Worm (Caenorhabditis elegans): Measurements from ENCODE around the gene ZK228.3.
A peak's percentile ranks its signal among the peaks of the same experiment; 100 is the strongest.

ZK228.3 gene

ce11 chrV:18474223-18474622 is 13.2 kb upstream of the ZK228.3 start, which contains the start of gene srh-181:
TSS of gene srh-181 (plus strand) at chrV:18474523.
- TF ChIP-seq ztf-11 (tag; optimal IDR thresholded peaks at IDR 0.05) = no peak
- no peak for TF ChIP-seq elt-1 (tag; optimal IDR thresholded peaks at IDR 0.05)
- no peak for TF ChIP-seq nhr-11 (tag; optimal IDR thresholded peaks at IDR 0.05)

- no peak for TF ChIP-seq mml-1 (tag; optimal IDR thresholded peaks at IDR 0.05)
- no peak for TF ChIP-seq sea-2 (GFP tag; optimal IDR thresholded peaks at IDR 0.05)
- no peak for TF ChIP-seq snpc-4 (tag; optimal IDR thresholded peaks at IDR 0.05)
Measured at ce11 chrV:18473415-18473814, 12.4 kb upstream of the ZK228.3 start, which contains the start of gene srh-182. TSS of gene srh-182 (minus strand) at chrV:18473515.

- no peak for TF ChIP-seq daf-12 (tag; optimal IDR thresholded peaks at IDR 0.05)
- TF ChIP-seq mml-1 (tag; optimal IDR thresholded peaks at IDR 0.05) = no peak
- no peak for TF ChIP-seq jun-1 (tag; optimal IDR thresholded peaks at IDR 0.05)
- no peak for TF ChIP-seq ceh-9 (tag; optimal IDR thresholded peaks at IDR 0.05)
- no peak for TF ChIP-seq aly-2 (tag; optimal IDR thresholded peaks at IDR 0.05)
- no peak for TF ChIP-seq ama-1 (optimal IDR thresholded peaks at IDR 0.05)
- no peak for TF ChIP-seq unc-62 (GFP tag; optimal IDR thresholded peaks at IDR 0.05)
- no peak for TF ChIP-seq elt-1 (tag; optimal IDR thresholded peaks at IDR 0.05)
Measured at ce11 chrV:18468097-18468496, 7.0 kb upstream of the ZK228.3 start, which contains the start of gene ZK228.13. TSS of gene ZK228.13 (minus strand) at chrV:18468197.

ce11 chrV:18462365-18462837 is 1.4 kb upstream of the ZK228.3 start, which contains the start of gene ZK228.4:
TSS of gene ZK228.4 (plus strand) at chrV:18462787.
- no peak for TF ChIP-seq lin-39 (tag; optimal IDR thresholded peaks at IDR 0.05)
- no peak for TF ChIP-seq nhr-43 (tag; optimal IDR thresholded peaks at IDR 0.05; ENCODE audit: poor library complexity, severe bottlenecking)
- peak; percentile 13 for TF ChIP-seq pqm-1 (tag; optimal IDR thresholded peaks at IDR 0.05)
- TF ChIP-seq tbx-2 (tag; optimal IDR thresholded peaks at IDR 0.05) = no peak
- TF ChIP-seq ceh-9 (tag; optimal IDR thresholded peaks at IDR 0.05) = no peak
- no peak for TF ChIP-seq egl-5 (tag; optimal IDR thresholded peaks at IDR 0.05)
- peak; percentile 86 for TF ChIP-seq elt-2 (tag; optimal IDR thresholded peaks at IDR 0.05)
- TF ChIP-seq lsy-12 (tag; optimal IDR thresholded peaks at IDR 0.05) = no peak
- no peak for TF ChIP-seq nhr-28 (tag; optimal IDR thresholded peaks at IDR 0.05)
- no peak for TF ChIP-seq nfya-1 (tag; optimal IDR thresholded peaks at IDR 0.05; ENCODE audit: insufficient read depth)
- TF ChIP-seq nhr-23 (tag; optimal IDR thresholded peaks at IDR 0.05) = no peak
- TF ChIP-seq fkh-10 (GFP tag; optimal IDR thresholded peaks at IDR 0.05) = no peak
- TF ChIP-seq ceh-28 (tag; optimal IDR thresholded peaks at IDR 0.05) = peak; percentile 21
- no peak for TF ChIP-seq ztf-4 (tag; optimal IDR thresholded peaks at IDR 0.05)
- TF ChIP-seq nhr-11 (tag; optimal IDR thresholded peaks at IDR 0.05) = no peak

- no peak for TF ChIP-seq R02D3.7 (tag; optimal IDR thresholded peaks at IDR 0.05)
- no peak for TF ChIP-seq egl-5 (tag; optimal IDR thresholded peaks at IDR 0.05)
- TF ChIP-seq mdl-1 (tag; optimal IDR thresholded peaks at IDR 0.05) = no peak
- no peak for TF ChIP-seq nhr-23 (tag; optimal IDR thresholded peaks at IDR 0.05)
- no peak for TF ChIP-seq ceh-16 (tag; optimal IDR thresholded peaks at IDR 0.05)
- TF ChIP-seq lin-15B (tag; optimal IDR thresholded peaks at IDR 0.05) = no peak
Measured at ce11 chrV:18456574-18456973, 4.5 kb downstream of the ZK228.3 start, which contains the start of gene ZK228.10. TSS of gene ZK228.10 (plus strand) at chrV:18456874.

ce11 chrV:18444118-18444517 is 16.9 kb downstream of the ZK228.3 start, which contains the start of gene ZK228.1:
TSS of gene ZK228.1 (plus strand) at chrV:18444418.
- no peak for TF ChIP-seq nhr-67 (tag; optimal IDR thresholded peaks at IDR 0.05)
- TF ChIP-seq ceh-16 (tag; optimal IDR thresholded peaks at IDR 0.05) = no peak
- TF ChIP-seq nhr-12 (tag; optimal IDR thresholded peaks at IDR 0.05) = no peak
- no peak for TF ChIP-seq fkh-2 (tag; optimal IDR thresholded peaks at IDR 0.05)
- TF ChIP-seq ceh-82 (tag; optimal IDR thresholded peaks at IDR 0.05) = no peak
- TF ChIP-seq ama-1 (optimal IDR thresholded peaks at IDR 0.05) = no peak
- TF ChIP-seq mml-1 (tag; optimal IDR thresholded peaks at IDR 0.05) = no peak
- TF ChIP-seq nhr-28 (tag; optimal IDR thresholded peaks at IDR 0.05) = no peak
- no peak for TF ChIP-seq egl-27 (tag; optimal IDR thresholded peaks at IDR 0.05)
